Worm (Caenorhabditis elegans) whole organism, late embryonic: ENCODE measurements around the gene C27C12.4.

Experiments used
- C08G9.2 ChIP-seq: sonication (generic microtip); optimal IDR thresholded peaks from 2 replicates; lab custom pipeline; 2016; ENCODE audit warnings: mild to moderate bottlenecking, missing genetic modification characterization, moderate library complexity, missing compliant biosample characterization
- ceh-34 ChIP-seq: sonication (generic microtip); optimal IDR thresholded peaks from 2 replicates; lab custom pipeline; 2016; ENCODE audit warnings: mild to moderate bottlenecking, missing genetic modification characterization, missing compliant biosample characterization
- hlh-30 ChIP-seq: sonication (generic microtip); optimal IDR thresholded peaks from 2 replicates; lab custom pipeline; 2017; ENCODE audit warnings: antibody characterized with exemption, missing genetic modification characterization, missing compliant biosample characterization; ENCODE audit not compliant: insufficient read depth
- nfya-1 ChIP-seq: sonication (generic microtip); optimal IDR thresholded peaks from 2 replicates; lab custom pipeline; 2017; ENCODE audit warnings: missing genetic modification characterization, mild to moderate bottlenecking, missing compliant biosample characterization, antibody characterized with exemption, moderate library complexity
- pha-2 ChIP-seq: sonication (generic microtip); optimal IDR thresholded peaks from 2 replicates; lab custom pipeline; 2017; ENCODE audit warnings: mild to moderate bottlenecking, missing genetic modification characterization, missing compliant biosample characterization
- unc-3 ChIP-seq, 2 experiments: fragments of 200-800 bp in 1 of 2; sonication (Bioruptor generic) in 1 of 2; sonication (generic microtip) in 1 of 2; conservative IDR thresholded peaks in 1 of 2; optimal IDR thresholded peaks in 1 of 2; 2 replicates each; pipeline versions ENCODE4 v1.3.6 to Lab custom; 2016 to 2022; ENCODE audit warnings: missing compliant biosample characterization in 2 of 2, missing genetic modification characterization in 2 of 2, missing genetic modification reagents in 1 of 2
- unc-42 ChIP-seq: sonication (generic microtip); optimal IDR thresholded peaks from 2 replicates; lab custom pipeline; 2016; ENCODE audit warnings: missing genotype, missing genetic modification characterization, missing compliant biosample characterization
- unc-86 ChIP-seq: sonication (generic microtip); optimal IDR thresholded peaks from 2 replicates; lab custom pipeline; 2016; ENCODE audit warnings: missing genetic modification characterization, missing compliant biosample characterization

DNA sequence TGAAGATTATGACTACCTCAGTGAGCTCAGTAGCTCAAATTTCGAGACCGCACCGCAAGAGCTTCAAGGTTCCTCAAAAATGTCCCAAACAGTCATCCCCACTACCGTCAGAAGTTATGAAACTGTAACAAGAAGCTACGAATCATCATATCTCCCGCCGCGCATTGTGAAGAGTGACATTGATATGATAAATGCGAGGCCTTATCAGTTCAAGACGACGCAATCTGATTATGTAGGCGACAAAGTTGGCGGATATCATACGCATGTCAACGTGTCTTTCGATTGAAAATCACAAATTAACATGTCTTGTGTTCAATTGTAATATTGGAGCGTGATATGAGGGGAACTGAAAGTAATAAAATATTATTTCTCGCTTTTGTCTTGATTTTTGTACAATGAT lies 46.6 kb downstream of the C27C12.4 start:
- TF ChIP-seq unc-86 (tag; lab: Kevin White, UChicago) (no peak), unc-3 (GFP tag; conservative IDR thresholded peaks at IDR 0.05; lab: Robert Waterston, UW) (no peak), unc-3 (tag; optimal IDR thresholded peaks at IDR 0.05; lab: Kevin White, UChicago) (no peak), ceh-34 (tag; lab: Kevin White, UChicago) (no peak), pha-2 (no peak), C08G9.2 (tag; lab: Kevin White, UChicago) (no peak), unc-42 (no peak), hlh-30 (no peak), nfya-1 (tag; lab: Kevin White, UChicago) (no peak)
